Worm (Caenorhabditis elegans) whole organism, young adult: Measurements from ENCODE around the gene pals-30.
A peak's percentile ranks its signal among the peaks of the same experiment; 100 is the strongest.

Source experiments
- B0336.3 ChIP-seq: fragments of 200-800 bp; sonication (Bioruptor generic); IDR thresholded peaks from 2 replicates; pipeline ENCODE4 v1.3.6; 2022; ENCODE audit warnings: missing genetic modification characterization, missing compliant biosample characterization
- C06A6.2 ChIP-seq: fragments of 200-800 bp; sonication (Bioruptor generic); conservative IDR thresholded peaks from 2 replicates; pipeline ENCODE4 v1.3.6; 2022; ENCODE audit warnings: missing genetic modification characterization, missing compliant biosample characterization
- D2030.7 ChIP-seq: fragments of 200-800 bp; sonication (Bioruptor generic); IDR thresholded peaks from 2 replicates; pipeline ENCODE4 v1.3.6; 2022; ENCODE audit warnings: missing genetic modification reagents, missing genetic modification characterization, missing compliant biosample characterization
- F23B12.7 ChIP-seq: sonication (generic microtip); optimal IDR thresholded peaks from 2 replicates; lab custom pipeline; 2017; ENCODE audit warnings: missing genetic modification characterization, mild to moderate bottlenecking, missing compliant biosample characterization, antibody characterized with exemption, moderate library complexity; ENCODE audit not compliant: insufficient read depth
- F52B5.7 ChIP-seq: sonication (generic microtip); optimal IDR thresholded peaks from 2 replicates; lab custom pipeline; 2016; ENCODE audit warnings: mild to moderate bottlenecking, missing genetic modification characterization, missing compliant biosample characterization
- F55B11.4 ChIP-seq: sonication (generic microtip); optimal IDR thresholded peaks from 2 replicates; lab custom pipeline; 2016; ENCODE audit warnings: missing compliant biosample characterization, missing genetic modification characterization, borderline replicate concordance; ENCODE audit not compliant: insufficient read depth
- K11D2.4 ChIP-seq: fragments of 200-800 bp; sonication (Bioruptor generic); IDR thresholded peaks from 2 replicates; pipeline ENCODE4 v1.3.6; 2022; ENCODE audit warnings: missing genetic modification reagents, missing genetic modification characterization, missing compliant biosample characterization
- Y53F4B.3 ChIP-seq: fragments of 200-800 bp; sonication (Bioruptor generic); IDR thresholded peaks from 2 replicates; pipeline ENCODE4 v1.3.6; 2022; ENCODE audit warnings: missing genetic modification reagents, missing genetic modification characterization, missing compliant biosample characterization
- akir-1 ChIP-seq: fragments of 200-800 bp; sonication (Bioruptor generic); optimal IDR thresholded peaks from 2 replicates; lab custom pipeline; 2018; ENCODE audit warnings: mild to moderate bottlenecking, missing genetic modification characterization, moderate library complexity, missing compliant biosample characterization
- attf-6 ChIP-seq: fragments of 200-800 bp; sonication (Bioruptor generic); IDR thresholded peaks from 2 replicates; pipeline ENCODE4 v1.3.6; 2022; ENCODE audit warnings: missing genetic modification reagents, missing genetic modification characterization, missing compliant biosample characterization
- ccch-3 ChIP-seq: fragments of 200-800 bp; sonication (Bioruptor generic); optimal IDR thresholded peaks from 2 replicates; lab custom pipeline; 2018; ENCODE audit warnings: mild to moderate bottlenecking, missing genetic modification characterization, missing compliant biosample characterization
- cebp-2 ChIP-seq: fragments of 200-800 bp; sonication (Bioruptor generic); IDR thresholded peaks from 2 replicates; pipeline ENCODE4 v1.3.6; 2022; ENCODE audit warnings: missing genetic modification characterization, missing compliant biosample characterization
- ceh-40 ChIP-seq: fragments of 200-800 bp; sonication (Bioruptor generic); IDR thresholded peaks from 2 replicates; pipeline ENCODE4 v1.3.6; 2022; ENCODE audit warnings: missing genetic modification characterization, missing compliant biosample characterization
- ceh-79 ChIP-seq: sonication (generic microtip); optimal IDR thresholded peaks from 2 replicates; lab custom pipeline; 2017; ENCODE audit warnings: mild to moderate bottlenecking, missing genetic modification characterization, missing compliant biosample characterization
- egl-44 ChIP-seq: fragments of 200-800 bp; sonication (Bioruptor generic); IDR thresholded peaks from 2 replicates; pipeline ENCODE4 v1.3.6; 2022; ENCODE audit warnings: missing genetic modification reagents, missing genetic modification characterization, missing compliant biosample characterization
- egrh-3 ChIP-seq: fragments of 200-800 bp; sonication (Bioruptor generic); IDR thresholded peaks from 2 replicates; pipeline ENCODE4 v1.3.6; 2022; ENCODE audit warnings: missing genetic modification reagents, missing genetic modification characterization, missing compliant biosample characterization
- ets-4 ChIP-seq: fragments of 200-800 bp; sonication (Bioruptor generic); optimal IDR thresholded peaks from 2 replicates; lab custom pipeline; 2018; ENCODE audit warnings: mild to moderate bottlenecking, missing genetic modification characterization, missing compliant biosample characterization
- fkh-3 ChIP-seq: sonication (generic microtip); optimal IDR thresholded peaks from 2 replicates; lab custom pipeline; 2016; ENCODE audit warnings: mild to moderate bottlenecking, missing genetic modification characterization, missing compliant biosample characterization
- hmg-20 ChIP-seq: fragments of 200-800 bp; sonication (Bioruptor generic); IDR thresholded peaks from 2 replicates; pipeline ENCODE4 v1.3.6; 2022; ENCODE audit warnings: missing genetic modification reagents, missing genetic modification characterization, missing compliant biosample characterization
- lag-1 ChIP-seq: fragments of 200-800 bp; sonication (Bioruptor generic); IDR thresholded peaks from 2 replicates; pipeline ENCODE4 v1.3.6; 2022; ENCODE audit warnings: missing genetic modification reagents, missing genetic modification characterization, missing compliant biosample characterization
- lin-35 ChIP-seq, 3 experiments: fragments of 150-350 bp in 2 of 3; sonication (generic microtip) in 1 of 3; optimal IDR thresholded peaks; 2 replicates each; lab custom pipeline; 2014 to 2018; ENCODE audit warnings: missing biosample characterization in 3 of 3, missing genetic modification characterization in 3 of 3, missing genetic modification reagents in 3 of 3
- lin-54 ChIP-seq: fragments of 200-800 bp; sonication (Bioruptor generic); optimal IDR thresholded peaks from 2 replicates; lab custom pipeline; 2018; ENCODE audit warnings: mild to moderate bottlenecking, missing genetic modification characterization, missing compliant biosample characterization
- lsl-1 ChIP-seq: fragments of 200-800 bp; sonication (Bioruptor generic); optimal IDR thresholded peaks from 2 replicates; lab custom pipeline; 2018; ENCODE audit warnings: mild to moderate bottlenecking, missing genetic modification characterization, moderate library complexity, missing compliant biosample characterization
- lsy-27 ChIP-seq: sonication (generic microtip); optimal IDR thresholded peaks from 2 replicates; lab custom pipeline; 2017; ENCODE audit warnings: missing genetic modification characterization, mild to moderate bottlenecking, missing compliant biosample characterization, antibody characterized with exemption, missing genotype, borderline replicate concordance; ENCODE audit not compliant: insufficient read depth
- madf-10 ChIP-seq: sonication (generic microtip); optimal IDR thresholded peaks from 2 replicates; lab custom pipeline; 2016; ENCODE audit warnings: mild to moderate bottlenecking, missing genetic modification characterization, missing compliant biosample characterization
- madf-3 ChIP-seq: fragments of 200-800 bp; sonication (Bioruptor generic); IDR thresholded peaks from 2 replicates; pipeline ENCODE4 v1.3.6; 2022; ENCODE audit warnings: missing genetic modification reagents, missing genetic modification characterization, missing compliant biosample characterization
- madf-6 ChIP-seq: fragments of 200-800 bp; sonication (Bioruptor generic); IDR thresholded peaks from 2 replicates; pipeline ENCODE4 v1.3.6; 2022; ENCODE audit warnings: missing genetic modification reagents, missing genetic modification characterization, missing compliant biosample characterization
- nhr-120 ChIP-seq: fragments of 200-800 bp; sonication (Bioruptor generic); IDR thresholded peaks from 2 replicates; pipeline ENCODE4 v1.3.6; 2022; ENCODE audit warnings: missing genetic modification characterization, missing compliant biosample characterization
- nhr-179 ChIP-seq: sonication (generic microtip); optimal IDR thresholded peaks from 2 replicates; lab custom pipeline; 2016; ENCODE audit warnings: mild to moderate bottlenecking, missing genetic modification characterization, missing compliant biosample characterization
- nhr-80 ChIP-seq: sonication (generic microtip); optimal IDR thresholded peaks from 2 replicates; lab custom pipeline; 2016; ENCODE audit warnings: missing genetic modification characterization, missing compliant biosample characterization
- pbrm-1 ChIP-seq: fragments of 200-800 bp; sonication (Bioruptor generic); IDR thresholded peaks from 2 replicates; pipeline ENCODE4 v1.3.6; 2022; ENCODE audit warnings: missing genetic modification reagents, missing genetic modification characterization, missing compliant biosample characterization
- rcor-1 ChIP-seq: fragments of 200-800 bp; sonication (Bioruptor generic); IDR thresholded peaks from 2 replicates; pipeline ENCODE4 v1.3.6; 2022; ENCODE audit warnings: missing genetic modification reagents, missing genetic modification characterization, missing compliant biosample characterization
- repo-1 ChIP-seq: sonication (generic microtip); optimal IDR thresholded peaks from 2 replicates; lab custom pipeline; 2017; ENCODE audit warnings: mild to moderate bottlenecking, missing genetic modification characterization, missing compliant biosample characterization
- sea-2 ChIP-seq: fragments of 200-800 bp; sonication (Bioruptor generic); IDR thresholded peaks from 2 replicates; pipeline ENCODE4 v1.3.6; 2022; ENCODE audit warnings: missing genetic modification characterization, missing compliant biosample characterization
- snpc-1.1 ChIP-seq: sonication (generic microtip); optimal IDR thresholded peaks from 2 replicates; lab custom pipeline; 2017; ENCODE audit warnings: missing genetic modification characterization, mild to moderate bottlenecking, missing compliant biosample characterization, antibody characterized with exemption, moderate library complexity, missing genotype, missing genetic modification reagents; ENCODE audit not compliant: insufficient read depth
- snpc-3.4 ChIP-seq: sonication (generic microtip); optimal IDR thresholded peaks from 2 replicates; lab custom pipeline; 2017; ENCODE audit warnings: missing genetic modification characterization, mild to moderate bottlenecking, missing compliant biosample characterization, antibody characterized with exemption, moderate library complexity, missing genotype, missing genetic modification reagents
- snpc-4 ChIP-seq, 5 experiments: fragments of 150-350 bp in 1 of 5; sonication (generic microtip) in 4 of 5; optimal IDR thresholded peaks; 2 replicates each; lab custom pipeline; 2014 to 2018; ENCODE audit warnings: missing genetic modification characterization in 5 of 5, missing biosample characterization in 3 of 5, antibody characterized with exemption in 2 of 5, mild to moderate bottlenecking in 2 of 5, missing compliant biosample characterization in 2 of 5, missing genotype in 2 of 5, moderate library complexity in 2 of 5, missing genetic modification reagents in 1 of 5
- somi-1 ChIP-seq: fragments of 200-800 bp; sonication (Bioruptor generic); optimal IDR thresholded peaks from 2 replicates; lab custom pipeline; 2018; ENCODE audit warnings: mild to moderate bottlenecking, missing genetic modification characterization, missing compliant biosample characterization
- zfh-2 ChIP-seq: fragments of 200-800 bp; sonication (Bioruptor generic); conservative IDR thresholded peaks from 2 replicates; pipeline ENCODE4 v1.3.6; 2022; ENCODE audit warnings: missing genetic modification reagents, missing genetic modification characterization, missing compliant biosample characterization

Gene pals-30

ce11 chrIV:14587589-14587988 is 35.8 kb upstream of the pals-30 start:
- TF ChIP-seq akir-1 (no peak), B0336.3 (GFP tag; lab: Robert Waterston, UW) (no peak)

ce11 chrIV:14586759-14587158 is 35.0 kb upstream of the pals-30 start:
- TF ChIP-seq snpc-1.1 (tag; lab: Kevin White, UChicago) (peak; percentile 5), snpc-4 (GFP tag; optimal IDR thresholded peaks at IDR 0.05; lab: Kevin White, UChicago) (peak; percentile 64), snpc-4 (tag; optimal IDR thresholded peaks at IDR 0.05; lab: Kevin White, UChicago) (peak in 2 of 4 experiments; percentile 70 to 84), ets-4 (GFP tag; lab: Kevin White, UChicago) (no peak), attf-6 (peak; percentile 71)

- no peak for TF ChIP-seq madf-3
- TF ChIP-seq sea-2 (GFP tag; lab: Robert Waterston, UW), result no peak
- no peak for TF ChIP-seq rcor-1 (GFP tag; lab: Robert Waterston, UW)
- TF ChIP-seq madf-6 (GFP tag; lab: Robert Waterston, UW), result no peak
- no peak for TF ChIP-seq fkh-3 (tag; lab: Kevin White, UChicago)
- TF ChIP-seq ccch-3, result no peak
- no peak for TF ChIP-seq egl-44 (GFP tag; lab: Robert Waterston, UW)
- no peak for TF ChIP-seq nhr-120 (GFP tag; lab: Robert Waterston, UW)
- no peak for TF ChIP-seq K11D2.4 (GFP tag; lab: Robert Waterston, UW)
- TF ChIP-seq Y53F4B.3 (GFP tag; lab: Robert Waterston, UW), result no peak
- no peak for TF ChIP-seq ceh-79
- no peak for TF ChIP-seq somi-1
- TF ChIP-seq lsl-1 (GFP tag; lab: Kevin White, UChicago), result no peak
Observed at ce11 chrIV:14580939-14581338, 29.2 kb upstream of the pals-30 start, which contains the start of gene irld-18. TSS of gene irld-18 (minus strand) at chrIV:14581039.

ce11 chrIV:14578650-14579193 is 27.0 kb upstream of the pals-30 start, which contains the start of gene Y57G11B.8:
TSS of gene Y57G11B.8 (minus strand) at chrIV:14578700.
- TF ChIP-seq nhr-80 (tag; lab: Kevin White, UChicago) (no peak), snpc-4 (GFP tag; optimal IDR thresholded peaks at IDR 0.05; lab: Kevin White, UChicago) (no peak), snpc-4 (tag; optimal IDR thresholded peaks at IDR 0.05; lab: Kevin White, UChicago) (peak in 1 of 4 experiments; percentile 52), attf-6 (peak; percentile 40; the same call in 1 of the 2 replicates)

- TF ChIP-seq lsy-27, result peak; percentile 47
- TF ChIP-seq hmg-20 (GFP tag; lab: Robert Waterston, UW), result peak; percentile 24; the same call in 1 of the 2 replicates
- no peak for TF ChIP-seq fkh-3 (tag; lab: Kevin White, UChicago)
- peak; percentile 41 for TF ChIP-seq snpc-3.4 (tag; lab: Kevin White, UChicago)
- TF ChIP-seq F55B11.4 (tag; lab: Kevin White, UChicago), result no peak
- no peak for TF ChIP-seq repo-1
- no peak for TF ChIP-seq lag-1 (GFP tag; lab: Robert Waterston, UW)
- TF ChIP-seq madf-10 (tag; lab: Kevin White, UChicago), result peak; percentile 38
- no peak for TF ChIP-seq lin-35 (GFP tag; optimal IDR thresholded peaks at IDR 0.05; lab: Kevin White, UChicago)
- TF ChIP-seq lin-54 (GFP tag; lab: Kevin White, UChicago), result peak; percentile 51
- no peak for TF ChIP-seq zfh-2
- peak; percentile 55; the same call in 1 of the 2 replicates for TF ChIP-seq egrh-3 (GFP tag; lab: Robert Waterston, UW)
- TF ChIP-seq F52B5.7 (tag; lab: Kevin White, UChicago), result no peak
- peak; percentile 77 for TF ChIP-seq pbrm-1 (GFP tag; lab: Robert Waterston, UW)
- TF ChIP-seq nhr-179 (tag; lab: Kevin White, UChicago), result no peak
- no peak for TF ChIP-seq Y53F4B.3 (GFP tag; lab: Robert Waterston, UW)
- no peak for TF ChIP-seq C06A6.2 (GFP tag; lab: Robert Waterston, UW)
- peak; percentile 91 for TF ChIP-seq snpc-4 (GFP tag; optimal IDR thresholded peaks at IDR 0.05; lab: Kevin White, UChicago)
- peak; percentile 44 to 97 (median 95) for TF ChIP-seq snpc-4 (tag; optimal IDR thresholded peaks at IDR 0.05; lab: Kevin White, UChicago)
- peak; percentile 42; the same call in 1 of the 2 replicates for TF ChIP-seq D2030.7 (GFP tag; lab: Robert Waterston, UW)
- TF ChIP-seq F23B12.7 (tag; lab: Kevin White, UChicago), result peak; percentile 89
- no peak for TF ChIP-seq ceh-40 (GFP tag; lab: Robert Waterston, UW)
- 0 out of 2 replicates have a peak, but pooled peaks have one; percentile 64 for TF ChIP-seq cebp-2 (GFP tag; lab: Robert Waterston, UW)
Observed at ce11 chrIV:14576471-14576870, 24.7 kb upstream of the pals-30 start.
